Worm (Caenorhabditis elegans) whole organism, L2 larva: ENCODE measurements around the gene him-5.

ENCODE experiments used
- C34F6.9 ChIP-seq: fragments of 150-350 bp; optimal IDR thresholded peaks from 2 replicates; lab custom pipeline; 2014; ENCODE audit warnings: missing biosample characterization, missing genetic modification characterization
- F13H6.1 ChIP-seq: sonication (generic microtip); optimal IDR thresholded peaks from 2 replicates; lab custom pipeline; 2016; ENCODE audit warnings: missing genetic modification characterization, missing compliant biosample characterization
- R02D3.7 ChIP-seq: fragments of 150-350 bp; optimal IDR thresholded peaks from 2 replicates; lab custom pipeline; 2014; ENCODE audit warnings: missing biosample characterization, missing genetic modification characterization
- Y55F3AM.14 ChIP-seq: fragments of 200-800 bp; sonication (Bioruptor generic); optimal IDR thresholded peaks from 2 replicates; lab custom pipeline; 2018; ENCODE audit warnings: mild to moderate bottlenecking, missing genetic modification characterization, missing compliant biosample characterization
- ZK546.5 ChIP-seq: sonication (generic microtip); optimal IDR thresholded peaks from 2 replicates; lab custom pipeline; 2017; ENCODE audit warnings: missing biosample characterization, missing genetic modification characterization
- aly-2 ChIP-seq: fragments of 150-350 bp; optimal IDR thresholded peaks from 2 replicates; lab custom pipeline; 2014; ENCODE audit warnings: missing biosample characterization, missing genetic modification characterization
- ama-1 ChIP-seq: fragments of 150-350 bp; optimal IDR thresholded peaks from 2 replicates; lab custom pipeline; 2018; ENCODE audit warnings: inconsistent platforms
- blmp-1 ChIP-seq: sonication (generic microtip); optimal IDR thresholded peaks from 2 replicates; lab custom pipeline; 2017; ENCODE audit warnings: missing genetic modification characterization, mild to moderate bottlenecking, missing compliant biosample characterization, antibody characterized with exemption, moderate library complexity; ENCODE audit not compliant: insufficient read depth
- ceh-16 ChIP-seq: fragments of 150-350 bp; optimal IDR thresholded peaks from 2 replicates; lab custom pipeline; 2014; ENCODE audit warnings: missing biosample characterization, missing genetic modification characterization
- ceh-82 ChIP-seq: fragments of 150-350 bp; optimal IDR thresholded peaks from 2 replicates; lab custom pipeline; 2014; ENCODE audit warnings: missing biosample characterization, missing genetic modification characterization
- crh-2 ChIP-seq: sonication (generic microtip); optimal IDR thresholded peaks from 2 replicates; lab custom pipeline; 2017; ENCODE audit warnings: missing biosample characterization, missing genetic modification characterization
- dmd-4 ChIP-seq: sonication (generic microtip); optimal IDR thresholded peaks from 2 replicates; lab custom pipeline; 2017; ENCODE audit warnings: missing biosample characterization, missing genetic modification characterization
- elt-1 ChIP-seq: fragments of 150-350 bp; optimal IDR thresholded peaks from 2 replicates; lab custom pipeline; 2014; ENCODE audit warnings: missing biosample characterization, missing genetic modification characterization
- elt-3 ChIP-seq: sonication (generic microtip); optimal IDR thresholded peaks from 2 replicates; lab custom pipeline; 2017; ENCODE audit warnings: missing biosample characterization, missing genetic modification characterization
- fos-1 ChIP-seq: fragments of 150-350 bp; optimal IDR thresholded peaks from 2 replicates; lab custom pipeline; 2014; ENCODE audit warnings: missing biosample characterization, missing genetic modification characterization
- lin-11 ChIP-seq: fragments of 150-350 bp; sonication (generic microtip); optimal IDR thresholded peaks from 2 replicates; lab custom pipeline; 2014; ENCODE audit warnings: missing biosample characterization, missing genetic modification characterization, inconsistent platforms, mixed read lengths
- lin-13 ChIP-seq: fragments of 150-350 bp; optimal IDR thresholded peaks from 2 replicates; lab custom pipeline; 2014; ENCODE audit warnings: missing biosample characterization, missing genetic modification reagents, missing genetic modification characterization
- lin-39 ChIP-seq: fragments of 150-350 bp; optimal IDR thresholded peaks from 2 replicates; lab custom pipeline; 2014; ENCODE audit warnings: missing biosample characterization, missing genetic modification reagents, missing genetic modification characterization
- lsy-2 ChIP-seq, 2 experiments: fragments of 150-350 bp in 1 of 2; sonication (generic microtip) in 1 of 2; optimal IDR thresholded peaks; 2 replicates each; lab custom pipeline; 2014 to 2017; ENCODE audit warnings: missing biosample characterization in 2 of 2, missing genetic modification characterization in 2 of 2
- mab-5 ChIP-seq: fragments of 150-350 bp; optimal IDR thresholded peaks from 2 replicates; lab custom pipeline; 2014; ENCODE audit warnings: missing biosample characterization, missing genetic modification characterization
- mdl-1 ChIP-seq, 2 experiments: fragments of 150-350 bp in 1 of 2; sonication (generic microtip) in 1 of 2; optimal IDR thresholded peaks; 2 replicates each; lab custom pipeline; 2017; ENCODE audit warnings: missing biosample characterization in 2 of 2, missing genetic modification characterization in 2 of 2
- nhr-10 ChIP-seq: sonication (generic microtip); optimal IDR thresholded peaks from 2 replicates; lab custom pipeline; 2017; ENCODE audit warnings: missing biosample characterization, missing genetic modification characterization
- nhr-21 ChIP-seq: fragments of 150-350 bp; optimal IDR thresholded peaks from 2 replicates; lab custom pipeline; 2014; ENCODE audit warnings: missing biosample characterization, missing genetic modification characterization
- nhr-23 ChIP-seq: fragments of 150-350 bp; optimal IDR thresholded peaks from 2 replicates; lab custom pipeline; 2014; ENCODE audit warnings: missing biosample characterization, missing genetic modification reagents, missing genetic modification characterization
- nhr-237 ChIP-seq: fragments of 150-350 bp; optimal IDR thresholded peaks from 2 replicates; lab custom pipeline; 2014; ENCODE audit warnings: missing biosample characterization, missing genetic modification characterization
- nhr-25 ChIP-seq: fragments of 150-350 bp; sonication (generic microtip); optimal IDR thresholded peaks from 3 replicates; lab custom pipeline; 2014; ENCODE audit warnings: missing biosample characterization, missing genetic modification characterization
- nhr-6 ChIP-seq: fragments of 150-350 bp; optimal IDR thresholded peaks from 2 replicates; lab custom pipeline; 2014; ENCODE audit warnings: missing biosample characterization, missing genetic modification characterization
- nhr-77 ChIP-seq: fragments of 150-350 bp; optimal IDR thresholded peaks from 2 replicates; lab custom pipeline; 2014; ENCODE audit warnings: missing biosample characterization, missing genetic modification characterization
- sem-4 ChIP-seq: fragments of 150-350 bp; optimal IDR thresholded peaks from 2 replicates; lab custom pipeline; 2014; ENCODE audit warnings: missing biosample characterization, missing genetic modification reagents, missing genetic modification characterization
- sma-3 ChIP-seq: sonication (generic microtip); optimal IDR thresholded peaks from 2 replicates; lab custom pipeline; 2016; ENCODE audit warnings: missing genetic modification reagents, missing genetic modification characterization, missing compliant biosample characterization
- sma-9 ChIP-seq, 2 experiments: fragments of 150-350 bp in 1 of 2; sonication (generic microtip) in 1 of 2; optimal IDR thresholded peaks; 2 replicates each; lab custom pipeline; 2014 to 2016; ENCODE audit warnings: missing genetic modification characterization in 2 of 2, mild to moderate bottlenecking in 1 of 2, missing biosample characterization in 1 of 2, missing compliant biosample characterization in 1 of 2, missing genetic modification reagents in 1 of 2, moderate library complexity in 1 of 2
- snpc-4 ChIP-seq: fragments of 150-350 bp; optimal IDR thresholded peaks from 2 replicates; lab custom pipeline; 2014; ENCODE audit warnings: missing biosample characterization, missing genetic modification characterization
- unc-39 ChIP-seq: fragments of 150-350 bp; optimal IDR thresholded peaks from 2 replicates; lab custom pipeline; 2014; ENCODE audit warnings: missing biosample characterization, missing genetic modification characterization
- unc-55 ChIP-seq: fragments of 150-350 bp; sonication (generic microtip); optimal IDR thresholded peaks from 3 replicates; lab custom pipeline; 2014; ENCODE audit warnings: missing biosample characterization, missing genetic modification reagents, missing genetic modification characterization
- unc-62 ChIP-seq: fragments of 150-350 bp; optimal IDR thresholded peaks from 2 replicates; lab custom pipeline; 2014; ENCODE audit warnings: missing biosample characterization, missing genetic modification reagents, missing genetic modification characterization
- zag-1 ChIP-seq: fragments of 150-350 bp; optimal IDR thresholded peaks from 2 replicates; lab custom pipeline; 2014; ENCODE audit warnings: missing biosample characterization, missing genetic modification characterization
- ztf-1 ChIP-seq: fragments of 200-800 bp; sonication (Bioruptor generic); conservative IDR thresholded peaks from 2 replicates; pipeline ENCODE4 v1.3.6; 2022; ENCODE audit warnings: missing genetic modification characterization, missing compliant biosample characterization
- ztf-4 ChIP-seq: fragments of 150-350 bp; optimal IDR thresholded peaks from 2 replicates; lab custom pipeline; 2014; ENCODE audit warnings: missing biosample characterization, missing genetic modification characterization

him-5 gene

ce11 chrV:14074160-14074559 is 16.1 kb upstream of the him-5 start, which contains the start of gene D1086.11:
Gene D1086.11, plus strand, starts transcription at chrV:14074460.
- TF ChIP-seq unc-39 (no peak), fos-1 (tag; lab: Kevin White, UChicago) (no peak), unc-62 (GFP tag; lab: Kevin White, UChicago) (no peak), elt-1 (tag; lab: Kevin White, UChicago) (no peak), mab-5 (tag; lab: Kevin White, UChicago) (no peak), nhr-25 (no peak), lin-39 (tag; lab: Kevin White, UChicago) (no peak), sma-9 (GFP tag; optimal IDR thresholded peaks at IDR 0.05; lab: Kevin White, UChicago) (no peak), sma-9 (tag; optimal IDR thresholded peaks at IDR 0.05; lab: Kevin White, UChicago) (no peak), lin-13 (GFP tag; lab: Kevin White, UChicago) (no peak), sma-3 (GFP tag; lab: Kevin White, UChicago) (no peak), R02D3.7 (no peak), blmp-1 (tag; lab: Kevin White, UChicago) (no peak), C34F6.9 (tag; lab: Kevin White, UChicago) (no peak), aly-2 (tag; lab: Kevin White, UChicago) (no peak)

ce11 chrV:14079501-14079900 is 10.7 kb upstream of the him-5 start, which contains the start of gene D1086.6:
Gene D1086.6, plus strand, starts transcription at chrV:14079801.
- TF ChIP-seq mdl-1 (tag; optimal IDR thresholded peaks at IDR 0.05; lab: Kevin White, UChicago), result no peak
- TF ChIP-seq zag-1 (tag; lab: Kevin White, UChicago), result no peak
- no peak for TF ChIP-seq dmd-4 (tag; lab: Kevin White, UChicago)
- no peak for TF ChIP-seq elt-3
- TF ChIP-seq R02D3.7, result no peak
- TF ChIP-seq lin-11 (tag; lab: Kevin White, UChicago), result no peak
- TF ChIP-seq ceh-16, result no peak
- TF ChIP-seq F13H6.1 (tag; lab: Kevin White, UChicago), result no peak
- no peak for TF ChIP-seq nhr-25
- TF ChIP-seq ama-1 (lab: Kevin White, UChicago), result no peak
- no peak for TF ChIP-seq snpc-4 (tag; lab: Kevin White, UChicago)
- no peak for TF ChIP-seq ceh-82 (tag; lab: Kevin White, UChicago)
- TF ChIP-seq ztf-4, result no peak
- no peak for TF ChIP-seq fos-1 (tag; lab: Kevin White, UChicago)
- TF ChIP-seq, all 48 proteins: peak for 0

ce11 chrV:14082453-14082852 is 7.8 kb upstream of the him-5 start, which contains the start of gene D1086.10:
Gene D1086.10, plus strand, starts transcription at chrV:14082753.
- TF ChIP-seq zag-1 (tag; lab: Kevin White, UChicago) (no peak), C34F6.9 (tag; lab: Kevin White, UChicago) (no peak), crh-2 (tag; lab: Kevin White, UChicago) (no peak), nhr-77 (tag; lab: Kevin White, UChicago) (no peak), ZK546.5 (tag; lab: Kevin White, UChicago) (no peak), lsy-2 (tag; optimal IDR thresholded peaks at IDR 0.05; lab: Kevin White, UChicago) (no peak), lin-11 (tag; lab: Kevin White, UChicago) (no peak), nhr-21 (no peak), nhr-237 (tag; lab: Kevin White, UChicago) (no peak), Y55F3AM.14 (GFP tag; lab: Kevin White, UChicago) (no peak), lin-13 (GFP tag; lab: Kevin White, UChicago) (no peak), unc-55 (GFP tag; lab: Kevin White, UChicago) (no peak), ztf-1 (GFP tag; lab: Robert Waterston, UW) (no peak), nhr-23 (tag; lab: Kevin White, UChicago) (no peak), nhr-6 (tag; lab: Kevin White, UChicago) (no peak), snpc-4 (tag; lab: Kevin White, UChicago) (no peak), sem-4 (tag; lab: Kevin White, UChicago) (no peak)

ce11 chrV:14083970-14084369 is 6.3 kb upstream of the him-5 start, which contains the start of gene D1086.7:
Gene D1086.7, plus strand, starts transcription at chrV:14084270.
- no peak for TF ChIP-seq nhr-25
- TF ChIP-seq aly-2 (tag; lab: Kevin White, UChicago), result no peak
- no peak for TF ChIP-seq ceh-16
- no peak for TF ChIP-seq crh-2 (tag; lab: Kevin White, UChicago)
- no peak for TF ChIP-seq nhr-10 (tag; lab: Kevin White, UChicago)
- no peak for TF ChIP-seq lin-39 (tag; lab: Kevin White, UChicago)
